Worm (Caenorhabditis elegans): ENCODE measurements around the gene wdr-54.

The wdr-54 gene

DNA sequence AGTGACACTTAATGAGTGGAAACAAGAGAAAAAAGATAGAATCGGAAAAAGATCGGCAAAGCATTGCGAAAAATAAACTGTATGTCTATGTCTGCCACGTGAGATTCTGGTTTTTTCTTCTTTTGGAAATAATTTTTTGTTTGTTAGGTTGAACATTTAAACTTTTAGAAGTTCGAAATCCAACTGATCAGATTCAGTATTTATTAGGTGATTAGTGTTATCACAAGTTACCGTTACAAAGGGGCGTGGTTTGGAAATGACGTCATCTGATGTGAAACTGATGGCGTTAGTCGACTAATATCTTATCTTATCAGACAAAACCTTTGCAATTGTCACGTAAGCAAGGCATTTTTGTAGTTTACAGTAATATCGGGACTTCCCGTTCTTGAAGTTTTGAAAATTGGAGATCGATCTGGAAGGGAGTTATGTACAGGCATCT is 35.6 kb downstream of the wdr-54 start (continued):
- TF ChIP-seq nhr-10 (tag; optimal IDR thresholded peaks at IDR 0.05) (peak; percentile 15), F10B5.3 (tag; optimal IDR thresholded peaks at IDR 0.05) (no peak), nhr-77 (tag; optimal IDR thresholded peaks at IDR 0.05) (peak; percentile 27), R02D3.7 (tag; optimal IDR thresholded peaks at IDR 0.05) (no peak), hlh-30 (tag; optimal IDR thresholded peaks at IDR 0.05; ENCODE audit: insufficient read depth) (peak; percentile 74), daf-19 (GFP tag; conservative IDR thresholded peaks at IDR 0.05) (no peak), D1046.2 (GFP tag; IDR thresholded peaks at IDR 0.05) (no peak), lsy-2 (tag; optimal IDR thresholded peaks at IDR 0.05) (peak in 1 of 2 experiments; percentile 35), snpc-4 (tag; optimal IDR thresholded peaks at IDR 0.05) (no peak), nhr-6 (tag; optimal IDR thresholded peaks at IDR 0.05) (no peak), aha-1 (tag) (peak; percentile 100), mdl-1 (tag; optimal IDR thresholded peaks at IDR 0.05) (peak; percentile 61 to 85), nhr-102 (tag; optimal IDR thresholded peaks at IDR 0.05) (no peak), attf-4 (tag; optimal IDR thresholded peaks at IDR 0.05) (no peak), daf-16 (GFP tag; optimal IDR thresholded peaks at IDR 0.05) (no peak), daf-16 (tag; optimal IDR thresholded peaks at IDR 0.05) (no peak), hmg-1.1 (GFP tag; IDR thresholded peaks at IDR 0.05) (no peak), Y75B8A.6 (GFP tag; IDR thresholded peaks at IDR 0.05) (no peak), F37D6.2 (tag; optimal IDR thresholded peaks at IDR 0.05) (no peak), ZK546.5 (tag; optimal IDR thresholded peaks at IDR 0.05) (no peak), tag-97 (GFP tag; IDR thresholded peaks at IDR 0.05) (no peak), dmd-6 (GFP tag; IDR thresholded peaks at IDR 0.05) (peak; percentile 53), hif-1 (tag; optimal IDR thresholded peaks at IDR 0.05) (peak; percentile 79 to 94), lin-13 (GFP tag; optimal IDR thresholded peaks at IDR 0.05) (no peak), nhr-237 (tag; optimal IDR thresholded peaks at IDR 0.05) (no peak), lin-38 (GFP tag; IDR thresholded peaks at IDR 0.05) (no peak), fkh-10 (GFP tag; optimal IDR thresholded peaks at IDR 0.05) (no peak), dve-1 (tag; optimal IDR thresholded peaks at IDR 0.05; ENCODE audit: insufficient read depth) (peak; percentile 14), fos-1 (tag; optimal IDR thresholded peaks at IDR 0.05) (no peak), pqm-1 (tag; optimal IDR thresholded peaks at IDR 0.05) (no peak), dmd-8 (GFP tag; IDR thresholded peaks at IDR 0.05) (no peak), unc-39 (tag; optimal IDR thresholded peaks at IDR 0.05) (no peak), lin-15B (tag; optimal IDR thresholded peaks at IDR 0.05) (no peak), nhr-42 (GFP tag; IDR thresholded peaks at IDR 0.05) (no peak), unc-130 (GFP tag; optimal IDR thresholded peaks at IDR 0.05) (no peak), F26F4.8 (GFP tag; conservative IDR thresholded peaks at IDR 0.05) (no peak), Y5F2A.4 (GFP tag; optimal IDR thresholded peaks at IDR 0.05) (no peak), madf-5 (GFP tag; IDR thresholded peaks at IDR 0.05) (no peak), set-16 (GFP tag; IDR thresholded peaks at IDR 0.05) (no peak), ama-1 (optimal IDR thresholded peaks at IDR 0.05) (no peak), hlh-11 (tag; optimal IDR thresholded peaks at IDR 0.05) (peak; percentile 73), ceh-82 (tag; optimal IDR thresholded peaks at IDR 0.05) (no peak), lin-39 (tag; optimal IDR thresholded peaks at IDR 0.05) (no peak), nhr-41 (GFP tag; IDR thresholded peaks at IDR 0.05) (no peak), T20F7.1 (GFP tag; optimal IDR thresholded peaks at IDR 0.05) (no peak), unc-62 (GFP tag; optimal IDR thresholded peaks at IDR 0.05 in 1 of 2) (peak in 1 of 2 experiments; percentile 95), unc-62 (tag; optimal IDR thresholded peaks at IDR 0.05) (peak; percentile 19), cey-2 (tag; optimal IDR thresholded peaks at IDR 0.05; ENCODE audit: borderline replicate concordance, insufficient read depth) (peak; percentile 36), nhr-48 (tag; optimal IDR thresholded peaks at IDR 0.05) (peak; percentile 85), daf-12 (tag; optimal IDR thresholded peaks at IDR 0.05) (no peak), ceh-44 (GFP tag; IDR thresholded peaks at IDR 0.05) (no peak), snpc-1.2 (GFP tag; IDR thresholded peaks at IDR 0.05) (no peak), vab-7 (GFP tag; IDR thresholded peaks at IDR 0.05) (no peak)
